Fruit fly (Drosophila melanogaster) whole organism, embryonic: Measurements from ENCODE around the gene CG10948.
A peak's percentile ranks its signal among the peaks of the same experiment; 100 is the strongest.

Experiments used
- Awh ChIP-seq: fragments of 200-800 bp; sonication (Bioruptor generic); IDR thresholded peaks from 2 replicates; pipeline ENCODE4, ENCODE4 v1.3.6; 2022; ENCODE audit warnings: missing biosample characterization, missing genetic modification characterization
- BtbVII ChIP-seq: fragments of 200-800 bp; sonication (Bioruptor generic); optimal IDR thresholded peaks from 3 replicates; lab custom pipeline; 2017; ENCODE audit warnings: missing biosample characterization, mild to moderate bottlenecking, missing genetic modification characterization
- CG10543 ChIP-seq: fragments of 200-800 bp; sonication (Bioruptor generic); optimal IDR thresholded peaks from 3 replicates; lab custom pipeline; 2017; ENCODE audit warnings: missing biosample characterization, mild to moderate bottlenecking, missing genetic modification characterization, moderate library complexity
- CG10959 ChIP-seq: fragments of 200-800 bp; sonication (Bioruptor generic); IDR thresholded peaks from 2 replicates; pipeline ENCODE4 v1.3.6; 2022; ENCODE audit warnings: missing biosample characterization, missing genetic modification characterization
- CG12071 ChIP-seq: fragments of 200-800 bp; sonication (Bioruptor generic); optimal IDR thresholded peaks from 3 replicates; lab custom pipeline; 2018; ENCODE audit warnings: missing biosample characterization, mild to moderate bottlenecking, missing genetic modification characterization
- CG13624 ChIP-seq: fragments of 200-800 bp; sonication (Bioruptor generic); optimal IDR thresholded peaks from 2 replicates; lab custom pipeline; 2016; ENCODE audit warnings: missing biosample characterization, missing genetic modification characterization
- CG14965 ChIP-seq: fragments of 200-800 bp; sonication (Bioruptor generic); optimal IDR thresholded peaks from 2 replicates; lab custom pipeline; 2016; ENCODE audit warnings: missing biosample characterization, missing genetic modification characterization, borderline replicate concordance
- CG16815 ChIP-seq: fragments of 200-800 bp; sonication (Bioruptor generic); optimal IDR thresholded peaks from 3 replicates; lab custom pipeline; 2017; ENCODE audit warnings: missing biosample characterization, mild to moderate bottlenecking, missing genetic modification characterization
- CG17912 ChIP-seq: fragments of 200-800 bp; sonication (Bioruptor generic); optimal IDR thresholded peaks from 2 replicates; lab custom pipeline; 2018; ENCODE audit warnings: missing biosample characterization, mild to moderate bottlenecking, missing genetic modification characterization
- CG18011 ChIP-seq: fragments of 200-800 bp; sonication (Bioruptor generic); optimal IDR thresholded peaks from 2 replicates; lab custom pipeline; 2017; ENCODE audit warnings: missing biosample characterization, missing genetic modification characterization, mild to moderate bottlenecking, moderate library complexity, missing genotype
- CG1832 ChIP-seq: fragments of 200-800 bp; sonication (Bioruptor generic); optimal IDR thresholded peaks from 2 replicates; lab custom pipeline; 2017; ENCODE audit warnings: missing biosample characterization, mild to moderate bottlenecking, missing genetic modification characterization, inconsistent platforms
- CG2120 ChIP-seq: fragments of 200-800 bp; sonication (Bioruptor generic); optimal IDR thresholded peaks from 3 replicates; lab custom pipeline; 2016; ENCODE audit warnings: missing biosample characterization, missing genetic modification characterization
- CG2129 ChIP-seq: fragments of 200-800 bp; sonication (Bioruptor generic); IDR thresholded peaks from 2 replicates; pipeline ENCODE4 v1.3.6; 2022; ENCODE audit warnings: missing biosample characterization, missing genetic modification characterization; ENCODE audit not compliant: partially characterized antibody
- CG2875 ChIP-seq: fragments of 200-800 bp; sonication (Bioruptor generic); optimal IDR thresholded peaks from 2 replicates; lab custom pipeline; 2017; ENCODE audit warnings: missing biosample characterization, mild to moderate bottlenecking, missing genetic modification characterization, missing genetic modification reagents
- CG30020 ChIP-seq: fragments of 200-800 bp; optimal IDR thresholded peaks from 2 replicates; lab custom pipeline; 2019; ENCODE audit warnings: missing biosample characterization, mild to moderate bottlenecking, missing genetic modification characterization, moderate library complexity
- CG31224 ChIP-seq: fragments of 200-800 bp; sonication (Bioruptor generic); IDR thresholded peaks from 2 replicates; pipeline ENCODE4 v1.3.6; 2022; ENCODE audit warnings: missing biosample characterization, missing genetic modification characterization
- CG4360 ChIP-seq: fragments of 200-800 bp; sonication (Bioruptor generic); IDR thresholded peaks from 2 replicates; pipeline ENCODE4 v1.3.6; 2022; ENCODE audit warnings: missing biosample characterization, missing genetic modification characterization
- CG4820 ChIP-seq: fragments of 200-800 bp; sonication (Bioruptor generic); optimal IDR thresholded peaks from 3 replicates; lab custom pipeline; 2016; ENCODE audit warnings: missing biosample characterization, missing genetic modification characterization
- CG5180 ChIP-seq: fragments of 200-800 bp; sonication (Bioruptor generic); optimal IDR thresholded peaks from 3 replicates; lab custom pipeline; 2017; ENCODE audit warnings: missing biosample characterization, missing genetic modification characterization, mild to moderate bottlenecking, moderate library complexity, missing genetic modification reagents
- CG6654 ChIP-seq: fragments of 200-800 bp; sonication (Bioruptor generic); optimal IDR thresholded peaks from 2 replicates; lab custom pipeline; 2017; ENCODE audit warnings: missing biosample characterization, mild to moderate bottlenecking, missing genetic modification characterization
- CG6813 ChIP-seq: fragments of 200-800 bp; sonication (Bioruptor generic); optimal IDR thresholded peaks from 2 replicates; lab custom pipeline; 2017; ENCODE audit warnings: missing biosample characterization, missing genetic modification characterization, mild to moderate bottlenecking, moderate library complexity, missing genetic modification reagents
- CG7271 ChIP-seq: fragments of 200-800 bp; sonication (Bioruptor generic); optimal IDR thresholded peaks from 2 replicates; lab custom pipeline; 2018; ENCODE audit warnings: missing biosample characterization, mild to moderate bottlenecking, missing genetic modification characterization, moderate library complexity
- CG7357 ChIP-seq: fragments of 200-800 bp; sonication (Bioruptor generic); IDR thresholded peaks from 3 replicates; pipeline ENCODE4 v1.3.6; 2022; ENCODE audit warnings: missing biosample characterization, missing genetic modification characterization
- CG8388 ChIP-seq: fragments of 200-800 bp; sonication (Bioruptor generic); optimal IDR thresholded peaks from 2 replicates; lab custom pipeline; 2019; ENCODE audit warnings: missing biosample characterization, mild to moderate bottlenecking, missing genetic modification characterization, moderate library complexity
- CG8478 ChIP-seq: fragments of >200 bp; optimal IDR thresholded peaks from 2 replicates; lab custom pipeline; 2018
- CG8944 ChIP-seq: fragments of 200-800 bp; sonication (Bioruptor generic); optimal IDR thresholded peaks from 3 replicates; lab custom pipeline; 2016; ENCODE audit warnings: missing biosample characterization, missing genetic modification characterization
- Dfd ChIP-seq, 2 experiments: fragments of >200 bp; optimal IDR thresholded peaks; 2 replicates each; lab custom pipeline; 2017; ENCODE audit warnings: missing biosample characterization in 2 of 2, missing genetic modification characterization in 2 of 2
- HLH54F ChIP-seq: fragments of 200-800 bp; sonication (Bioruptor generic); optimal IDR thresholded peaks from 3 replicates; lab custom pipeline; 2016; ENCODE audit warnings: missing biosample characterization, missing genetic modification characterization
- Hey ChIP-seq: fragments of 200-800 bp; sonication (Bioruptor generic); optimal IDR thresholded peaks from 3 replicates; lab custom pipeline; 2018; ENCODE audit warnings: missing biosample characterization, mild to moderate bottlenecking, missing genetic modification characterization
- Hsf ChIP-seq: fragments of 200-800 bp; sonication (Bioruptor generic); optimal IDR thresholded peaks from 3 replicates; lab custom pipeline; 2016; ENCODE audit warnings: missing biosample characterization, missing genetic modification characterization
- Jarid2 ChIP-seq: fragments of 200-800 bp; sonication (Bioruptor generic); optimal IDR thresholded peaks from 3 replicates; lab custom pipeline; 2017; ENCODE audit warnings: mild to moderate bottlenecking, missing biosample characterization, missing genetic modification reagents, missing genetic modification characterization
- MBD-R2 ChIP-seq: fragments of 200-800 bp; sonication (Bioruptor generic); IDR thresholded peaks from 2 replicates; pipeline ENCODE4 v1.3.6; 2022; ENCODE audit warnings: missing biosample characterization, missing genetic modification characterization
- Rfx ChIP-seq: fragments of 200-800 bp; sonication (Bioruptor generic); IDR thresholded peaks from 2 replicates; pipeline ENCODE4 v1.3.6; 2022; ENCODE audit warnings: missing biosample characterization, missing genetic modification characterization
- Xbp1 ChIP-seq: fragments of 200-800 bp; sonication (Bioruptor generic); optimal IDR thresholded peaks from 3 replicates; lab custom pipeline; 2016; ENCODE audit warnings: missing biosample characterization, mild to moderate bottlenecking, missing genetic modification characterization
- amos ChIP-seq: fragments of 200-800 bp; sonication (Bioruptor generic); IDR thresholded peaks from 2 replicates; pipeline ENCODE4 v1.3.6; 2022; ENCODE audit warnings: missing biosample characterization, missing genetic modification characterization; ENCODE audit not compliant: partially characterized antibody
- bab2 ChIP-seq: fragments of 200-800 bp; sonication (Bioruptor generic); optimal IDR thresholded peaks from 2 replicates; lab custom pipeline; 2016; ENCODE audit warnings: missing biosample characterization, missing genetic modification characterization
- chinmo ChIP-seq: fragments of 200-800 bp; sonication (Bioruptor generic); IDR thresholded peaks from 4 replicates; pipeline ENCODE4 v1.3.6; 2022; ENCODE audit warnings: missing biosample characterization, missing genetic modification characterization; ENCODE audit not compliant: partially characterized antibody
- danr ChIP-seq: fragments of 200-800 bp; sonication (Bioruptor generic); IDR thresholded peaks from 2 replicates; pipeline ENCODE4 v1.3.6; 2022; ENCODE audit warnings: missing biosample characterization, missing genetic modification characterization
- dimm ChIP-seq: fragments of 200-800 bp; sonication (Bioruptor generic); IDR thresholded peaks from 2 replicates; pipeline ENCODE4 v1.3.6; 2022; ENCODE audit warnings: missing biosample characterization, missing genetic modification characterization
- emc ChIP-seq: fragments of 200-800 bp; sonication (Bioruptor generic); optimal IDR thresholded peaks from 2 replicates; lab custom pipeline; 2016; ENCODE audit warnings: missing biosample characterization, missing genetic modification characterization
- fd3F ChIP-seq: fragments of 200-800 bp; sonication (Bioruptor generic); optimal IDR thresholded peaks from 2 replicates; lab custom pipeline; 2018; ENCODE audit warnings: missing biosample characterization, mild to moderate bottlenecking, missing genetic modification characterization, moderate library complexity
- hb ChIP-seq: fragments of 200-800 bp; sonication (Bioruptor generic); IDR thresholded peaks from 3 replicates; pipeline ENCODE4 v1.3.6; 2022; ENCODE audit warnings: missing biosample characterization, missing genetic modification characterization; ENCODE audit not compliant: partially characterized antibody
- insv ChIP-seq, 2 experiments: fragments of 200-800 bp; sonication (Bioruptor generic); optimal IDR thresholded peaks; 3 replicates each; lab custom pipeline; 2016 to 2018; ENCODE audit warnings: missing biosample characterization in 2 of 2, missing genetic modification characterization in 2 of 2
- lbe ChIP-seq: fragments of 200-800 bp; sonication (Bioruptor generic); optimal IDR thresholded peaks from 2 replicates; lab custom pipeline; 2016; ENCODE audit warnings: missing biosample characterization, mild to moderate bottlenecking, missing genetic modification characterization
- mirr ChIP-seq: fragments of 200-800 bp; sonication (Bioruptor generic); optimal IDR thresholded peaks from 3 replicates; lab custom pipeline; 2018; ENCODE audit warnings: missing biosample characterization, mild to moderate bottlenecking, missing genetic modification characterization
- pros ChIP-seq: fragments of 200-800 bp; sonication (Bioruptor generic); optimal IDR thresholded peaks from 3 replicates; lab custom pipeline; 2019; ENCODE audit warnings: missing biosample characterization, mild to moderate bottlenecking, missing genetic modification characterization, moderate library complexity
- repo ChIP-seq: fragments of 200-800 bp; sonication (Bioruptor generic); optimal IDR thresholded peaks from 2 replicates; lab custom pipeline; 2016; ENCODE audit warnings: missing biosample characterization, missing genetic modification characterization
- ro ChIP-seq: fragments of 200-800 bp; sonication (Bioruptor generic); IDR thresholded peaks from 2 replicates; pipeline ENCODE4 v1.3.6; 2022; ENCODE audit warnings: missing biosample characterization, missing genetic modification characterization
- stc ChIP-seq: fragments of 200-800 bp; sonication (Bioruptor generic); IDR thresholded peaks from 2 replicates; pipeline ENCODE4 v1.3.6; 2022; ENCODE audit warnings: missing biosample characterization, missing genetic modification characterization
- wor ChIP-seq: fragments of 200-800 bp; sonication (Bioruptor generic); IDR thresholded peaks from 2 replicates; pipeline ENCODE4 v1.3.6; 2022; ENCODE audit warnings: missing biosample characterization, missing genetic modification characterization
- zen ChIP-seq: fragments of 200-800 bp; sonication (Bioruptor generic); optimal IDR thresholded peaks from 3 replicates; lab custom pipeline; 2018; ENCODE audit warnings: missing biosample characterization, mild to moderate bottlenecking, missing genetic modification characterization, moderate library complexity

The CG10948 gene

dm6 chr3L:12832355-12832881 is 17.5 kb downstream of the CG10948 start (continued):
- no peak for TF ChIP-seq CG6654
- TF ChIP-seq fd3F (GFP tag; lab: Kevin White, UChicago): no peak
- TF ChIP-seq emc: no peak
- TF ChIP-seq CG2120 (GFP tag; lab: Kevin White, UChicago): no peak
- TF ChIP-seq CG30020: no peak
- no peak for TF ChIP-seq Dfd (GFP tag; optimal IDR thresholded peaks at IDR 0.05; lab: Kevin White, UChicago)
- TF ChIP-seq CG2875 (GFP tag; lab: Kevin White, UChicago): peak; percentile 15
- no peak for TF ChIP-seq insv (GFP tag; optimal IDR thresholded peaks at IDR 0.05; lab: Kevin White, UChicago)
- no peak for TF ChIP-seq CG1832 (GFP tag; lab: Kevin White, UChicago)
- no peak for TF ChIP-seq CG2129 (GFP tag; lab: Robert Waterston, UW)
- no peak for TF ChIP-seq CG16815
- TF ChIP-seq CG8388 (GFP tag; lab: Kevin White, UChicago): no peak
- no peak for TF ChIP-seq CG8944 (GFP tag; lab: Kevin White, UChicago)
- no peak for TF ChIP-seq Xbp1 (GFP tag; lab: Kevin White, UChicago)
- no peak for TF ChIP-seq CG8478 (lab: Kevin White, UChicago)
- TF ChIP-seq CG18011 (GFP tag; lab: Kevin White, UChicago): no peak
- no peak for TF ChIP-seq danr (GFP tag; lab: Robert Waterston, UW)
- peak; percentile 20 for TF ChIP-seq mirr (GFP tag; lab: Kevin White, UChicago)
- TF ChIP-seq CG5180: peak; percentile 89
- TF ChIP-seq stc (GFP tag; lab: Robert Waterston, UW): no peak
- no peak for TF ChIP-seq CG4360 (GFP tag; lab: Robert Waterston, UW)
- no peak for TF ChIP-seq CG4820 (GFP tag; lab: Kevin White, UChicago)
- no peak for TF ChIP-seq repo (GFP tag; lab: Kevin White, UChicago)
- no peak for TF ChIP-seq CG10959 (GFP tag; lab: Robert Waterston, UW)
- no peak for TF ChIP-seq CG7357 (GFP tag; lab: Robert Waterston, UW)
- no peak for TF ChIP-seq pros (GFP tag; lab: Kevin White, UChicago)
- TF ChIP-seq Rfx (GFP tag; lab: Robert Waterston, UW): no peak
- TF ChIP-seq CG31224 (GFP tag; lab: Robert Waterston, UW): no peak
- TF ChIP-seq zen (tag; lab: Kevin White, UChicago): no peak
- no peak; the same call in 3 of the 4 replicates for TF ChIP-seq chinmo (GFP tag; lab: Robert Waterston, UW)
- TF ChIP-seq CG17912 (GFP tag; lab: Kevin White, UChicago): no peak
- TF ChIP-seq Jarid2: peak; percentile 38
- no peak for TF ChIP-seq wor
- peak; percentile 20 for TF ChIP-seq lbe (GFP tag; lab: Kevin White, UChicago)
- peak; percentile 35 for TF ChIP-seq CG12071 (GFP tag; lab: Kevin White, UChicago)
- no peak for TF ChIP-seq CG13624 (GFP tag; lab: Kevin White, UChicago)
- TF ChIP-seq hb (GFP tag; lab: Robert Waterston, UW): no peak
- TF ChIP-seq Awh: peak; percentile 35; the same call in 1 of the 2 replicates
- TF ChIP-seq Hsf: no peak
- TF ChIP-seq CG6813: no peak
- no peak; the same call in 1 of the 2 replicates for TF ChIP-seq amos (GFP tag; lab: Robert Waterston, UW)
- TF ChIP-seq CG10543 (GFP tag; lab: Kevin White, UChicago): peak; percentile 48
- TF ChIP-seq bab2: no peak
- no peak for TF ChIP-seq MBD-R2 (GFP tag; lab: Robert Waterston, UW)
- no peak for TF ChIP-seq ro (GFP tag; lab: Robert Waterston, UW)
- no peak for TF ChIP-seq HLH54F (GFP tag; lab: Kevin White, UChicago)
- no peak for TF ChIP-seq dimm (GFP tag; lab: Robert Waterston, UW)
- TF ChIP-seq BtbVII (GFP tag; lab: Kevin White, UChicago): peak; percentile 8
- TF ChIP-seq CG7271 (tag; lab: Kevin White, UChicago): no peak
- TF ChIP-seq Hey (tag; lab: Kevin White, UChicago): no peak
- TF ChIP-seq CG14965 (GFP tag; lab: Kevin White, UChicago): no peak
